Worm (Caenorhabditis elegans) whole organism, L4 larva: ENCODE results near the gene C02H6.3.

Experiments
- F44E2.7 ChIP-seq: fragments of 200-800 bp; sonication (Bioruptor generic); IDR thresholded peaks from 2 replicates; pipeline ENCODE4 v2.1.2; 2022; ENCODE audit warnings: missing genetic modification characterization, missing compliant biosample characterization
- R02D3.7 ChIP-seq: fragments of 150-350 bp; sonication (generic microtip); optimal IDR thresholded peaks from 3 replicates; lab custom pipeline; 2014; ENCODE audit warnings: missing biosample characterization, missing genetic modification characterization
- T26A8.4 ChIP-seq: fragments of 200-800 bp; sonication (Bioruptor generic); IDR thresholded peaks from 2 replicates; pipeline ENCODE4 v1.3.6; 2022; ENCODE audit warnings: missing genetic modification characterization, missing compliant biosample characterization
- aha-1 ChIP-seq: fragments of 150-350 bp; peaks from one replicate; lab custom pipeline; 2014; ENCODE audit warnings: missing biosample characterization, missing genetic modification characterization
- ama-1 ChIP-seq: fragments of 150-350 bp; optimal IDR thresholded peaks from 2 replicates; lab custom pipeline; 2014; ENCODE audit warnings: inconsistent platforms, mixed read lengths
- attf-4 ChIP-seq: sonication (generic microtip); optimal IDR thresholded peaks from 3 replicates; lab custom pipeline; 2017; ENCODE audit warnings: missing biosample characterization, missing genetic modification characterization
- ceh-44 ChIP-seq: fragments of 200-800 bp; sonication (Bioruptor generic); IDR thresholded peaks from 2 replicates; pipeline ENCODE4 v1.3.6; 2022; ENCODE audit warnings: missing genetic modification reagents, missing genetic modification characterization, missing compliant biosample characterization
- ces-1 ChIP-seq: fragments of 150-350 bp; sonication (generic microtip); optimal IDR thresholded peaks from 4 replicates; lab custom pipeline; 2014; ENCODE audit warnings: missing biosample characterization, missing genetic modification reagents, missing genetic modification characterization
- daf-16 ChIP-seq, 3 experiments: sonication (generic microtip); optimal IDR thresholded peaks; 2 replicates each; lab custom pipeline; 2016 to 2017; ENCODE audit warnings: missing genetic modification characterization in 3 of 3, missing genetic modification reagents in 3 of 3, mild to moderate bottlenecking in 2 of 3, missing compliant biosample characterization in 2 of 3, missing biosample characterization in 1 of 3, moderate library complexity in 1 of 3
- dmd-6 ChIP-seq: fragments of 200-800 bp; sonication (Bioruptor generic); IDR thresholded peaks from 2 replicates; pipeline ENCODE4 v1.3.6; 2022; ENCODE audit warnings: missing genetic modification reagents, missing genetic modification characterization, missing compliant biosample characterization
- dmd-8 ChIP-seq: fragments of 200-800 bp; sonication (Bioruptor generic); IDR thresholded peaks from 2 replicates; pipeline ENCODE4 v1.3.6; 2022; ENCODE audit warnings: missing genetic modification characterization, missing compliant biosample characterization
- duxl-1 ChIP-seq: sonication (generic microtip); optimal IDR thresholded peaks from 2 replicates; lab custom pipeline; 2016; ENCODE audit warnings: mild to moderate bottlenecking, missing genetic modification characterization, moderate library complexity, missing compliant biosample characterization; ENCODE audit not compliant: poor library complexity
- gei-8 ChIP-seq: fragments of 200-800 bp; sonication (Bioruptor generic); optimal IDR thresholded peaks from 2 replicates; lab custom pipeline; 2018; ENCODE audit warnings: mild to moderate bottlenecking, missing genetic modification characterization, missing compliant biosample characterization
- hif-1 ChIP-seq, 2 experiments: sonication (generic microtip); optimal IDR thresholded peaks; 2 replicates each; lab custom pipeline; 2016 to 2017; ENCODE audit warnings: missing compliant biosample characterization in 2 of 2, missing genetic modification characterization in 2 of 2, missing genetic modification reagents in 2 of 2, missing genotype in 2 of 2, mild to moderate bottlenecking in 1 of 2
- hlh-11 ChIP-seq: fragments of 200-800 bp; sonication (Bioruptor generic); optimal IDR thresholded peaks from 2 replicates; lab custom pipeline; 2018; ENCODE audit warnings: mild to moderate bottlenecking, missing genetic modification characterization, missing compliant biosample characterization
- hlh-30 ChIP-seq: sonication (generic microtip); optimal IDR thresholded peaks from 2 replicates; lab custom pipeline; 2017; ENCODE audit warnings: antibody characterized with exemption, mild to moderate bottlenecking, missing genetic modification characterization, missing compliant biosample characterization; ENCODE audit not compliant: insufficient read depth
- lin-1 ChIP-seq: fragments of 200-800 bp; sonication (Bioruptor generic); IDR thresholded peaks from 2 replicates; pipeline ENCODE4 v1.3.6; 2022; ENCODE audit warnings: missing genetic modification reagents, missing genetic modification characterization, missing compliant biosample characterization
- lin-13 ChIP-seq: fragments of 150-350 bp; optimal IDR thresholded peaks from 2 replicates; lab custom pipeline; 2014; ENCODE audit warnings: missing biosample characterization, missing genetic modification reagents, missing genetic modification characterization
- lin-15B ChIP-seq: fragments of 150-350 bp; sonication (generic microtip); optimal IDR thresholded peaks from 3 replicates; lab custom pipeline; 2014; ENCODE audit warnings: missing biosample characterization, missing genetic modification characterization
- lir-3 ChIP-seq: sonication (generic microtip); optimal IDR thresholded peaks from 2 replicates; lab custom pipeline; 2016; ENCODE audit warnings: mild to moderate bottlenecking, missing genetic modification characterization, missing compliant biosample characterization
- mdl-1 ChIP-seq, 2 experiments: fragments of 150-350 bp in 1 of 2; sonication (generic microtip) in 1 of 2; optimal IDR thresholded peaks; 2 replicates each; lab custom pipeline; 2014 to 2017; ENCODE audit warnings: missing biosample characterization in 2 of 2, missing genetic modification characterization in 2 of 2
- mdt-29 ChIP-seq: fragments of 200-800 bp; sonication (Bioruptor generic); IDR thresholded peaks from 2 replicates; pipeline ENCODE4 v1.3.6; 2022; ENCODE audit warnings: missing genetic modification reagents, missing genetic modification characterization, missing compliant biosample characterization
- mes-2 ChIP-seq: sonication (generic microtip); optimal IDR thresholded peaks from 2 replicates; lab custom pipeline; 2016; ENCODE audit warnings: missing genotype, mild to moderate bottlenecking, missing genetic modification characterization, missing compliant biosample characterization; ENCODE audit not compliant: poor library complexity, severe bottlenecking
- mxl-2 ChIP-seq: fragments of 200-800 bp; sonication (Bioruptor generic); conservative IDR thresholded peaks from 2 replicates; pipeline ENCODE4 v1.3.6; 2022; ENCODE audit warnings: missing genetic modification reagents, missing genetic modification characterization, missing compliant biosample characterization
- mxl-3 ChIP-seq: fragments of 200-800 bp; sonication (Bioruptor generic); optimal IDR thresholded peaks from 2 replicates; lab custom pipeline; 2018; ENCODE audit warnings: mild to moderate bottlenecking, missing genetic modification characterization, missing compliant biosample characterization
- nhr-102 ChIP-seq: sonication (generic microtip); optimal IDR thresholded peaks from 2 replicates; lab custom pipeline; 2016; ENCODE audit warnings: mild to moderate bottlenecking, missing genetic modification characterization, moderate library complexity, missing compliant biosample characterization
- nhr-25 ChIP-seq: sonication (generic microtip); optimal IDR thresholded peaks from 2 replicates; lab custom pipeline; 2017; ENCODE audit warnings: missing genetic modification characterization, mild to moderate bottlenecking, missing compliant biosample characterization, antibody characterized with exemption, moderate library complexity, borderline replicate concordance; ENCODE audit not compliant: insufficient read depth
- nhr-28 ChIP-seq: fragments of 150-350 bp; optimal IDR thresholded peaks from 2 replicates; lab custom pipeline; 2014; ENCODE audit warnings: missing biosample characterization, missing genetic modification characterization
- nhr-48 ChIP-seq: sonication (generic microtip); optimal IDR thresholded peaks from 2 replicates; lab custom pipeline; 2016; ENCODE audit warnings: mild to moderate bottlenecking, missing genetic modification characterization, missing compliant biosample characterization
- php-3 ChIP-seq: fragments of 200-800 bp; sonication (Bioruptor generic); IDR thresholded peaks from 2 replicates; pipeline ENCODE4 v1.3.6; 2022; ENCODE audit warnings: missing genetic modification reagents, missing genetic modification characterization, missing compliant biosample characterization
- rbr-2 ChIP-seq: sonication (generic microtip); optimal IDR thresholded peaks from 2 replicates; lab custom pipeline; 2016; ENCODE audit warnings: missing genotype, missing genetic modification characterization, missing compliant biosample characterization
- sdz-12 ChIP-seq: fragments of 200-800 bp; sonication (Bioruptor generic); optimal IDR thresholded peaks from 2 replicates; lab custom pipeline; 2018; ENCODE audit warnings: mild to moderate bottlenecking, missing genetic modification characterization, missing compliant biosample characterization
- spr-1 ChIP-seq: sonication (generic microtip); optimal IDR thresholded peaks from 2 replicates; lab custom pipeline; 2016; ENCODE audit warnings: mild to moderate bottlenecking, missing genetic modification characterization, missing compliant biosample characterization
- tag-97 ChIP-seq: fragments of 200-800 bp; sonication (Bioruptor generic); IDR thresholded peaks from 2 replicates; pipeline ENCODE4 v1.3.6; 2022; ENCODE audit warnings: missing genetic modification characterization, missing compliant biosample characterization
- tra-1 ChIP-seq: fragments of 200-800 bp; sonication (Bioruptor generic); IDR thresholded peaks from 2 replicates; pipeline ENCODE4 v1.3.6; 2022; ENCODE audit warnings: missing genetic modification reagents, missing genetic modification characterization, missing compliant biosample characterization
- unc-62 ChIP-seq, 3 experiments: fragments of 150-350 bp in 1 of 3; sonication (generic microtip); optimal IDR thresholded peaks in 2 of 3; peaks in 1 of 3; 1 replicate in 1 of 3; 2 replicates in 2 of 3; lab custom pipeline; 2014 to 2017; ENCODE audit warnings: missing biosample characterization in 3 of 3, missing genetic modification characterization in 3 of 3, missing genetic modification reagents in 3 of 3, missing genotype in 1 of 3
- ztf-7 ChIP-seq: fragments of 150-350 bp; optimal IDR thresholded peaks from 2 replicates; lab custom pipeline; 2014; ENCODE audit warnings: missing biosample characterization, missing genetic modification characterization

The C02H6.3 gene

ce11 chrV:7415780-7416428, 28.2 kb upstream of the C02H6.3 start, which contains the start of gene F18E3.13 (continued):
- TF ChIP-seq nhr-48 (tag; lab: Kevin White, UChicago) (peak; percentile 91), aha-1 (tag; lab: Kevin White, UChicago) (peak; percentile 67), sdz-12 (no peak), attf-4 (tag; lab: Kevin White, UChicago) (no peak), lir-3 (no peak), mxl-2 (0 out of 2 replicates have a peak, but pooled peaks have one; percentile 22), gei-8 (peak; percentile 37), daf-16 (GFP tag; optimal IDR thresholded peaks at IDR 0.05; lab: Kevin White, UChicago) (no peak), daf-16 (tag; optimal IDR thresholded peaks at IDR 0.05; lab: Kevin White, UChicago) (no peak), duxl-1 (tag; lab: Kevin White, UChicago) (peak; percentile 36), spr-1 (tag; lab: Kevin White, UChicago) (no peak), lin-13 (no peak), ama-1 (lab: Kevin White, UChicago) (peak; percentile 93), lin-1 (no peak; the same call in 1 of the 2 replicates), hlh-11 (peak; percentile 84), ceh-44 (no peak), nhr-102 (no peak), rbr-2 (no peak), php-3 (no peak), lin-15B (tag; lab: Kevin White, UChicago) (no peak)
- TF ChIP-seq, all 104 proteins: peak for 21

ce11 chrV:7414909-7415308, 27.3 kb upstream of the C02H6.3 start, which contains the start of gene F18E3.12:
Gene F18E3.12 (plus strand): TSS chrV:7414985.
- no peak; the same call in 1 of the 2 replicates for TF ChIP-seq T26A8.4 (GFP tag; lab: Robert Waterston, UW)
- no peak for TF ChIP-seq mes-2 (tag; lab: Kevin White, UChicago)
- TF ChIP-seq F44E2.7 (GFP tag; lab: Robert Waterston, UW), result no peak
- no peak for TF ChIP-seq mxl-2
- no peak for TF ChIP-seq ztf-7 (tag; lab: Kevin White, UChicago)
- TF ChIP-seq R02D3.7, result no peak
- TF ChIP-seq ama-1 (lab: Kevin White, UChicago), result peak; percentile 96
- no peak for TF ChIP-seq rbr-2

- peak; percentile 10 for TF ChIP-seq duxl-1 (tag; lab: Kevin White, UChicago)
- TF ChIP-seq tra-1 (GFP tag; lab: Robert Waterston, UW), result 0 out of 2 replicates have a peak, but pooled peaks have one; percentile 29
- peak in 1 of 2 experiments; percentile 80 for TF ChIP-seq unc-62 (GFP tag; optimal IDR thresholded peaks at IDR 0.05 in 1 of 2; lab: Kevin White, UChicago)
- TF ChIP-seq unc-62 (tag; optimal IDR thresholded peaks at IDR 0.05; lab: Kevin White, UChicago), result no peak
- peak in 1 of 2 experiments; percentile 69 for TF ChIP-seq mdl-1 (tag; optimal IDR thresholded peaks at IDR 0.05; lab: Kevin White, UChicago)
- TF ChIP-seq hlh-30 (tag; lab: Kevin White, UChicago), result peak; percentile 65
- TF ChIP-seq ces-1 (GFP tag; lab: Kevin White, UChicago), result no peak
- TF ChIP-seq dmd-6 (GFP tag; lab: Robert Waterston, UW), result peak; percentile 23; the same call in 1 of the 2 replicates
- TF ChIP-seq sdz-12, result no peak
- peak; percentile 90 for TF ChIP-seq nhr-28 (tag; lab: Kevin White, UChicago)
- TF ChIP-seq mxl-3, result peak; percentile 45
- no peak for TF ChIP-seq lin-13
- no peak for TF ChIP-seq tag-97 (GFP tag; lab: Robert Waterston, UW)
- TF ChIP-seq mxl-2, result no peak
- TF ChIP-seq dmd-8 (GFP tag; lab: Robert Waterston, UW), result no peak
- peak; percentile 76 for TF ChIP-seq nhr-48 (tag; lab: Kevin White, UChicago)
- peak; percentile 72 for TF ChIP-seq nhr-25
- 0 out of 2 replicates have a peak, but pooled peaks have one; percentile 35 for TF ChIP-seq T26A8.4 (GFP tag; lab: Robert Waterston, UW)
- TF ChIP-seq mdt-29 (GFP tag; lab: Robert Waterston, UW), result peak; percentile 75; the same call in 1 of the 2 replicates
- peak; percentile 94 for TF ChIP-seq ama-1 (lab: Kevin White, UChicago)
- peak; percentile 77 for TF ChIP-seq aha-1 (tag; lab: Kevin White, UChicago)
- TF ChIP-seq hlh-11, result peak; percentile 71
- peak in 1 of 2 experiments; percentile 50 for TF ChIP-seq hif-1 (tag; optimal IDR thresholded peaks at IDR 0.05; lab: Kevin White, UChicago)
- TF ChIP-seq, all 104 proteins: peak for 16
Observed at ce11 chrV:7413107-7413774, 25.6 kb upstream of the C02H6.3 start, which contains the start of gene F18E3.11. Gene F18E3.11 (plus strand): TSS chrV:7413482.
